Worm (Caenorhabditis elegans) whole organism, L3 larva: ENCODE results near the gene nhr-290.
"Not testable (repeated sequence)": the region's sequence is repeated elsewhere in the genome, so short reads cannot be mapped to it uniquely, and the experiment has no call there.

Experiments used
- ZK546.5 ChIP-seq: sonication (generic microtip); optimal IDR thresholded peaks from 2 replicates; lab custom pipeline; 2017; ENCODE audit warnings: missing biosample characterization, missing genetic modification characterization
- ama-1 ChIP-seq: fragments of 150-350 bp; optimal IDR thresholded peaks from 2 replicates; lab custom pipeline; 2018
- lin-39 ChIP-seq: fragments of 150-350 bp; optimal IDR thresholded peaks from 2 replicates; lab custom pipeline; 2018; ENCODE audit warnings: missing biosample characterization, missing genetic modification reagents, missing genetic modification characterization
- nfya-1 ChIP-seq: sonication (generic microtip); optimal IDR thresholded peaks from 2 replicates; lab custom pipeline; 2017; ENCODE audit warnings: missing genetic modification characterization, mild to moderate bottlenecking, missing compliant biosample characterization, antibody characterized with exemption, moderate library complexity; ENCODE audit not compliant: insufficient read depth
- nhr-237 ChIP-seq: fragments of 150-350 bp; optimal IDR thresholded peaks from 2 replicates; lab custom pipeline; 2014; ENCODE audit warnings: missing biosample characterization, missing genetic modification characterization
- nhr-77 ChIP-seq: fragments of 150-350 bp; optimal IDR thresholded peaks from 2 replicates; lab custom pipeline; 2014; ENCODE audit warnings: missing biosample characterization, missing genetic modification characterization
- snpc-4 ChIP-seq: fragments of 150-350 bp; optimal IDR thresholded peaks from 2 replicates; lab custom pipeline; 2014; ENCODE audit warnings: missing biosample characterization, missing genetic modification characterization
- unc-62 ChIP-seq: fragments of 150-350 bp; sonication (generic microtip); optimal IDR thresholded peaks from 4 replicates; lab custom pipeline; 2014; ENCODE audit warnings: missing biosample characterization, missing genetic modification reagents, missing genetic modification characterization

DNA sequence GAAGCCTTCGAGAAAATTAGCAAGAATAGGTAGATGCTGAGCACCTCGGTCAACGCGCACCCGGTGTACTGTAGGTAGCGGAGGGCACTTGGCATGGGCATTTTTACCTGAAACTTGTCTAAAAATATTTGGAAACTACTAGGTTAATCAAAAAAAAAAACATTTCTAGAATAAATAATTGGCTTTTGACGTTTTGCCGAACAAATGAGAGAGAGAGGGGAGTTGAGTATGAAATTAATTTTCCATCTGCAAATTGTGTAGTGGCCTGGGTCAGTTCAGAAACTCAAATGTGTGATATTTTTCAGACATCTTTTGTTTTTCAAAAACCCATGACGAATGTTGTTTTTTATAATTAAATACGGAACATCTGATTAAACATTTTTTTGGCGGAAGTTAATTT, 37.7 kb upstream of the nhr-290 start, which contains the start of gene Y45G12C.10:
- TF ChIP-seq lin-39; ama-1; nfya-1 (tag; lab: Kevin White, UChicago); nhr-77 (tag; lab: Kevin White, UChicago); unc-62 (GFP tag; lab: Kevin White, UChicago); snpc-4 (tag; lab: Kevin White, UChicago); ZK546.5 (tag; lab: Kevin White, UChicago); nhr-237: not testable (repeated sequence)
